Fruit fly (Drosophila melanogaster) whole organism, embryonic: ENCODE results near the gene BuGZ.

Experiments used
- Aef1 ChIP-seq: fragments of 200-800 bp; sonication (Bioruptor generic); IDR thresholded peaks from 3 replicates; pipeline ENCODE4 v1.3.6; 2022; ENCODE audit warnings: missing biosample characterization, missing genetic modification characterization
- Bteb2 ChIP-seq: fragments of 200-800 bp; sonication (Bioruptor generic); optimal IDR thresholded peaks from 2 replicates; lab custom pipeline; 2016; ENCODE audit warnings: missing biosample characterization, missing genetic modification characterization
- CG1024 ChIP-seq: fragments of 200-800 bp; sonication (Bioruptor generic); IDR thresholded peaks from 2 replicates; pipeline ENCODE4 v1.3.6; 2022; ENCODE audit warnings: missing biosample characterization, missing genetic modification characterization
- CG10274 ChIP-seq: fragments of 200-800 bp; sonication (Bioruptor generic); optimal IDR thresholded peaks from 3 replicates; lab custom pipeline; 2017; ENCODE audit warnings: missing biosample characterization, mild to moderate bottlenecking, missing genetic modification characterization
- CG10366 ChIP-seq: fragments of 200-800 bp; sonication (Bioruptor generic); IDR thresholded peaks from 2 replicates; pipeline ENCODE4 v1.3.6; 2022; ENCODE audit warnings: missing biosample characterization, missing genetic modification characterization
- CG10462 ChIP-seq: fragments of 200-800 bp; sonication (Bioruptor generic); optimal IDR thresholded peaks from 2 replicates; lab custom pipeline; 2016; ENCODE audit warnings: missing biosample characterization, missing genetic modification characterization
- CG11456 ChIP-seq: fragments of 200-800 bp; sonication (Bioruptor generic); IDR thresholded peaks from 3 replicates; pipeline ENCODE4 v1.3.6; 2022; ENCODE audit warnings: missing biosample characterization, missing genetic modification characterization
- CG11504 ChIP-seq: fragments of 200-800 bp; sonication (Bioruptor generic); optimal IDR thresholded peaks from 3 replicates; lab custom pipeline; 2019; ENCODE audit warnings: missing biosample characterization, mild to moderate bottlenecking, missing genetic modification characterization, moderate library complexity
- CG11723 ChIP-seq: fragments of 200-800 bp; sonication (Bioruptor generic); optimal IDR thresholded peaks from 2 replicates; lab custom pipeline; 2017; ENCODE audit warnings: missing biosample characterization, mild to moderate bottlenecking, missing genetic modification characterization
- CG12391 ChIP-seq: fragments of 200-800 bp; sonication (Bioruptor generic); optimal IDR thresholded peaks from 3 replicates; lab custom pipeline; 2018; ENCODE audit warnings: missing biosample characterization, mild to moderate bottlenecking, missing genetic modification characterization, moderate library complexity
- CG13424 ChIP-seq: fragments of 200-800 bp; sonication (Bioruptor generic); optimal IDR thresholded peaks from 2 replicates; lab custom pipeline; 2019; ENCODE audit warnings: missing biosample characterization, mild to moderate bottlenecking, missing genetic modification characterization, moderate library complexity
- CG14014 ChIP-seq: fragments of 200-800 bp; sonication (Bioruptor generic); IDR thresholded peaks from 2 replicates; pipeline ENCODE4 v1.3.6; 2022; ENCODE audit warnings: missing biosample characterization, missing genetic modification characterization
- CG1602 ChIP-seq: fragments of 200-800 bp; sonication (Bioruptor generic); optimal IDR thresholded peaks from 3 replicates; lab custom pipeline; 2016; ENCODE audit warnings: missing biosample characterization, missing genetic modification characterization
- CG17385 ChIP-seq: fragments of 200-800 bp; sonication (Bioruptor generic); optimal IDR thresholded peaks from 3 replicates; lab custom pipeline; 2018; ENCODE audit warnings: missing biosample characterization, mild to moderate bottlenecking, missing genetic modification characterization
- CG2889 ChIP-seq: fragments of 200-800 bp; sonication (Bioruptor generic); IDR thresholded peaks from 3 replicates; pipeline ENCODE4 v1.3.6; 2022; ENCODE audit warnings: missing biosample characterization, missing genetic modification characterization
- CG30403 ChIP-seq: fragments of 200-800 bp; sonication (Bioruptor generic); optimal IDR thresholded peaks from 3 replicates; lab custom pipeline; 2016; ENCODE audit warnings: missing biosample characterization, missing genetic modification characterization
- CG7839 ChIP-seq: fragments of 200-800 bp; sonication (Bioruptor generic); optimal IDR thresholded peaks from 3 replicates; lab custom pipeline; 2018; ENCODE audit warnings: missing biosample characterization, mild to moderate bottlenecking, missing genetic modification characterization, moderate library complexity
- CG8290 ChIP-seq, 3 experiments: fragments of 200-800 bp; sonication (Bioruptor generic); optimal IDR thresholded peaks; 2 replicates each; lab custom pipeline; 2016 to 2019; ENCODE audit warnings: missing biosample characterization in 3 of 3, missing genetic modification characterization in 3 of 3, mild to moderate bottlenecking in 2 of 3, moderate library complexity in 1 of 3
- CG8765 ChIP-seq: fragments of 200-800 bp; sonication (Bioruptor generic); IDR thresholded peaks from 2 replicates; pipeline ENCODE4 v1.3.6; 2022; ENCODE audit warnings: missing biosample characterization, missing genetic modification characterization
- CG9817 ChIP-seq: fragments of 200-800 bp; sonication (Bioruptor generic); optimal IDR thresholded peaks from 2 replicates; lab custom pipeline; 2018; ENCODE audit warnings: missing biosample characterization, mild to moderate bottlenecking, missing genetic modification characterization, moderate library complexity
- CHES-1-like ChIP-seq: fragments of 200-800 bp; sonication (Bioruptor generic); optimal IDR thresholded peaks from 2 replicates; lab custom pipeline; 2016; ENCODE audit warnings: missing biosample characterization, missing genetic modification characterization
- Chrac-16 ChIP-seq: fragments of 200-800 bp; sonication (Bioruptor generic); optimal IDR thresholded peaks from 3 replicates; lab custom pipeline; 2016; ENCODE audit warnings: missing biosample characterization, missing genetic modification characterization
- Ets65A ChIP-seq: fragments of 200-800 bp; sonication (Bioruptor generic); peaks from one replicate; lab custom pipeline; 2016; ENCODE audit warnings: missing biosample characterization, missing genetic modification characterization
- MBD-R2 ChIP-seq: fragments of 200-800 bp; sonication (Bioruptor generic); IDR thresholded peaks from 2 replicates; pipeline ENCODE4 v1.3.6; 2022; ENCODE audit warnings: missing biosample characterization, missing genetic modification characterization
- Mrtf ChIP-seq: fragments of 200-800 bp; sonication (Bioruptor generic); IDR thresholded peaks from 3 replicates; pipeline ENCODE4 v1.3.6; 2022; ENCODE audit warnings: missing biosample characterization, missing genetic modification characterization
- NFAT ChIP-seq: fragments of 200-800 bp; sonication (Bioruptor generic); IDR thresholded peaks from 2 replicates; pipeline ENCODE4 v1.3.6; 2022; ENCODE audit warnings: missing biosample characterization, missing genetic modification characterization
- NfI ChIP-seq: fragments of 200-800 bp; sonication (Bioruptor generic); optimal IDR thresholded peaks from 3 replicates; lab custom pipeline; 2018; ENCODE audit warnings: missing biosample characterization, mild to moderate bottlenecking, missing genetic modification characterization, moderate library complexity
- Pdp1 ChIP-seq, 2 experiments: fragments of 200-800 bp; sonication (Bioruptor generic); optimal IDR thresholded peaks; 3 replicates each; lab custom pipeline; 2016; ENCODE audit warnings: missing biosample characterization in 2 of 2, missing genetic modification characterization in 2 of 2, mild to moderate bottlenecking in 1 of 2, moderate library complexity in 1 of 2
- Ravus ChIP-seq: fragments of 200-800 bp; sonication (Bioruptor generic); IDR thresholded peaks from 2 replicates; pipeline ENCODE4 v1.3.6; 2022; ENCODE audit warnings: missing biosample characterization, missing genetic modification characterization
- Sry-β ChIP-seq: fragments of 200-800 bp; sonication (Bioruptor generic); optimal IDR thresholded peaks from 2 replicates; lab custom pipeline; 2018; ENCODE audit warnings: missing biosample characterization, mild to moderate bottlenecking, missing genetic modification characterization, moderate library complexity
- Taf1 ChIP-seq: fragments of 200-800 bp; sonication (Bioruptor generic); IDR thresholded peaks from 2 replicates; pipeline ENCODE4 v1.3.6; 2022; ENCODE audit warnings: missing biosample characterization, missing genetic modification characterization
- Vsx1 ChIP-seq: fragments of 200-800 bp; sonication (Bioruptor generic); optimal IDR thresholded peaks from 2 replicates; lab custom pipeline; 2017; ENCODE audit warnings: missing biosample characterization, mild to moderate bottlenecking, missing genetic modification characterization, missing genetic modification reagents
- aop ChIP-seq: fragments of 200-800 bp; sonication (Bioruptor generic); IDR thresholded peaks from 2 replicates; pipeline ENCODE4 v1.3.6; 2022; ENCODE audit warnings: missing biosample characterization, missing genetic modification characterization
- chn ChIP-seq: fragments of 200-800 bp; sonication (Bioruptor generic); optimal IDR thresholded peaks from 2 replicates; lab custom pipeline; 2016; ENCODE audit warnings: missing biosample characterization, missing genetic modification characterization
- dpn ChIP-seq, 2 experiments: fragments of 200-800 bp; sonication (Bioruptor generic); optimal IDR thresholded peaks; 3 replicates each; lab custom pipeline; 2016; ENCODE audit warnings: missing biosample characterization in 2 of 2, missing genetic modification characterization in 2 of 2
- dysf ChIP-seq: fragments of 200-800 bp; sonication (Bioruptor generic); IDR thresholded peaks from 3 replicates; pipeline ENCODE4 v1.3.6; 2022; ENCODE audit warnings: missing biosample characterization, missing genetic modification characterization
- ems ChIP-seq: fragments of 200-800 bp; sonication (Bioruptor generic); optimal IDR thresholded peaks from 3 replicates; lab custom pipeline; 2016; ENCODE audit warnings: missing biosample characterization, missing genetic modification characterization
- eve ChIP-seq, 2 experiments: fragments of >200 bp; optimal IDR thresholded peaks; 2 replicates each; lab custom pipeline; 2017; ENCODE audit warnings: missing biosample characterization in 2 of 2, missing genetic modification characterization in 2 of 2
- fd96Cb ChIP-seq: fragments of 200-800 bp; sonication (Bioruptor generic); optimal IDR thresholded peaks from 2 replicates; lab custom pipeline; 2018; ENCODE audit warnings: missing biosample characterization, mild to moderate bottlenecking, missing genetic modification characterization, moderate library complexity
- grau ChIP-seq: fragments of 200-800 bp; optimal IDR thresholded peaks from 3 replicates; lab custom pipeline; 2019; ENCODE audit warnings: missing biosample characterization, mild to moderate bottlenecking, missing genetic modification characterization, moderate library complexity
- kay ChIP-seq: fragments of 200-800 bp; sonication (Bioruptor generic); optimal IDR thresholded peaks from 2 replicates; lab custom pipeline; 2016; ENCODE audit warnings: missing biosample characterization, missing genetic modification characterization
- nerfin-2 ChIP-seq: fragments of 200-800 bp; sonication (Bioruptor generic); IDR thresholded peaks from 2 replicates; pipeline ENCODE4 v1.3.6; 2022; ENCODE audit warnings: missing biosample characterization, missing genetic modification characterization; ENCODE audit not compliant: partially characterized antibody
- oc ChIP-seq: fragments of 200-800 bp; sonication (Bioruptor generic); optimal IDR thresholded peaks from 2 replicates; lab custom pipeline; 2018; ENCODE audit warnings: missing biosample characterization, mild to moderate bottlenecking, missing genetic modification characterization, moderate library complexity
- onecut ChIP-seq: fragments of 200-800 bp; sonication (Bioruptor generic); IDR thresholded peaks from 2 replicates; pipeline ENCODE4 v1.3.6; 2022; ENCODE audit warnings: missing biosample characterization, missing genetic modification characterization
- psq ChIP-seq: fragments of 200-800 bp; sonication (Bioruptor generic); optimal IDR thresholded peaks from 2 replicates; lab custom pipeline; 2017; ENCODE audit warnings: missing biosample characterization, missing genetic modification characterization
- sens-2 ChIP-seq: fragments of 200-800 bp; sonication (Bioruptor generic); IDR thresholded peaks from 2 replicates; pipeline ENCODE4 v1.3.6; 2022; ENCODE audit warnings: missing biosample characterization, missing genetic modification characterization
- sr ChIP-seq: fragments of 200-800 bp; sonication (Bioruptor generic); IDR thresholded peaks from 3 replicates; pipeline ENCODE4 v1.3.6; 2022; ENCODE audit warnings: missing biosample characterization, missing genetic modification characterization
- twi ChIP-seq: fragments of 200-800 bp; optimal IDR thresholded peaks from 2 replicates; lab custom pipeline; 2019; ENCODE audit warnings: missing biosample characterization, mild to moderate bottlenecking, missing genetic modification characterization, moderate library complexity
- unpg ChIP-seq: fragments of 200-800 bp; sonication (Bioruptor generic); optimal IDR thresholded peaks from 3 replicates; lab custom pipeline; 2018; ENCODE audit warnings: missing biosample characterization, mild to moderate bottlenecking, missing genetic modification characterization, moderate library complexity
- wdn ChIP-seq: fragments of 200-800 bp; sonication (Bioruptor generic); IDR thresholded peaks from 2 replicates; pipeline ENCODE4 v1.3.6; 2022; ENCODE audit warnings: missing biosample characterization, missing genetic modification characterization
- zfh1 ChIP-seq: fragments of 200-800 bp; sonication (Bioruptor generic); IDR thresholded peaks from 3 replicates; pipeline ENCODE4 v1.3.6; 2022; ENCODE audit warnings: missing biosample characterization, missing genetic modification characterization

Gene BuGZ

dm6 chr2L:16709693-16710092 lies 33.5 kb upstream of the BuGZ start (continued):
- TF ChIP-seq Pdp1 (GFP tag; optimal IDR thresholded peaks at IDR 0.05; lab: Kevin White, UChicago) = peak in 1 of 2 experiments; percentile 7
- TF ChIP-seq NFAT (GFP tag; lab: Robert Waterston, UW) = no peak
- TF ChIP-seq CG13424 (tag; lab: Kevin White, UChicago) = peak; percentile 83
- no peak for TF ChIP-seq sr (GFP tag; lab: Robert Waterston, UW)
- peak; percentile 79 for TF ChIP-seq grau (tag; lab: Kevin White, UChicago)
- TF ChIP-seq psq (GFP tag; lab: Kevin White, UChicago) = peak; percentile 11
- TF ChIP-seq CG12391 (tag; lab: Kevin White, UChicago) = peak; percentile 85
- TF ChIP-seq CG11456 (GFP tag; lab: Robert Waterston, UW) = peak; percentile 61; the same call in 2 of the 3 replicates
- TF ChIP-seq CG8290 (GFP tag; optimal IDR thresholded peaks at IDR 0.05; lab: Kevin White, UChicago) = peak; percentile 15
- peak in 1 of 2 experiments; percentile 52 for TF ChIP-seq CG8290 (tag; optimal IDR thresholded peaks at IDR 0.05; lab: Kevin White, UChicago)
- no peak for TF ChIP-seq Taf1
- TF ChIP-seq aop (GFP tag; lab: Robert Waterston, UW) = 0 out of 2 replicates have a peak, but pooled peaks have one; percentile 20
- TF ChIP-seq CG1602 (GFP tag; lab: Kevin White, UChicago) = peak; percentile 51
- TF ChIP-seq kay (GFP tag; lab: Kevin White, UChicago) = peak; percentile 55
- peak; percentile 83 for TF ChIP-seq CG10366 (GFP tag; lab: Robert Waterston, UW)
- no peak for TF ChIP-seq CG8765 (GFP tag; lab: Robert Waterston, UW)
- TF ChIP-seq CG10274 = no peak
- peak; percentile 56 for TF ChIP-seq Chrac-16 (GFP tag; lab: Kevin White, UChicago)
- peak; percentile 79 for TF ChIP-seq Aef1 (GFP tag; lab: Robert Waterston, UW)
- peak; percentile 71 for TF ChIP-seq NfI (GFP tag; lab: Kevin White, UChicago)
- TF ChIP-seq unpg (GFP tag; lab: Kevin White, UChicago) = peak; percentile 88
- TF ChIP-seq CG17385 (GFP tag; lab: Kevin White, UChicago) = peak; percentile 77
- peak; percentile 79 for TF ChIP-seq CG30403 (GFP tag; lab: Kevin White, UChicago)
- TF ChIP-seq CG1024 = peak; percentile 66
- TF ChIP-seq dysf = peak; percentile 86
- peak; percentile 66 for TF ChIP-seq CG9817 (tag; lab: Kevin White, UChicago)
- peak; percentile 18 for TF ChIP-seq chn (GFP tag; lab: Kevin White, UChicago)
- peak; percentile 46 for TF ChIP-seq Vsx1 (GFP tag; lab: Kevin White, UChicago)
- no peak for TF ChIP-seq nerfin-2 (GFP tag; lab: Robert Waterston, UW)
- peak; percentile 51 for TF ChIP-seq fd96Cb
- TF ChIP-seq oc (tag; lab: Kevin White, UChicago) = peak; percentile 66
- peak; percentile 86 for TF ChIP-seq Ets65A (GFP tag; lab: Kevin White, UChicago)
- TF ChIP-seq Mrtf (GFP tag; lab: Robert Waterston, UW) = peak; percentile 69; the same call in 2 of the 3 replicates
- peak in 1 of 2 experiments; percentile 84 for TF ChIP-seq eve (GFP tag; optimal IDR thresholded peaks at IDR 0.05; lab: Kevin White, UChicago)
- TF ChIP-seq onecut (GFP tag; lab: Robert Waterston, UW) = peak; percentile 69
- peak; percentile 5 for TF ChIP-seq CHES-1-like
- TF ChIP-seq ems (GFP tag; lab: Kevin White, UChicago) = peak; percentile 34
- no peak for TF ChIP-seq Sry-β (GFP tag; lab: Kevin White, UChicago)
- TF ChIP-seq sens-2 = peak; percentile 67
- TF ChIP-seq CG14014 (GFP tag; lab: Robert Waterston, UW) = peak; percentile 88
- peak; percentile 60 for TF ChIP-seq Ravus (GFP tag; lab: Robert Waterston, UW)
- TF ChIP-seq CG7839 (tag; lab: Kevin White, UChicago) = peak; percentile 85
- TF ChIP-seq CG11723 = peak; percentile 49
- peak; percentile 31; the same call in 1 of the 2 replicates for TF ChIP-seq wdn (GFP tag; lab: Robert Waterston, UW)
- TF ChIP-seq zfh1 (GFP tag; lab: Robert Waterston, UW) = peak; percentile 80
- peak; percentile 91 for TF ChIP-seq CG11504
- peak in 1 of 2 experiments; percentile 69 for TF ChIP-seq dpn (GFP tag; optimal IDR thresholded peaks at IDR 0.05; lab: Kevin White, UChicago)
- TF ChIP-seq MBD-R2 (GFP tag; lab: Robert Waterston, UW) = peak; percentile 33; the same call in 1 of the 2 replicates
- 0 out of 3 replicates have a peak, but pooled peaks have one; percentile 54 for TF ChIP-seq CG2889 (GFP tag; lab: Robert Waterston, UW)
- peak; percentile 27 for TF ChIP-seq Bteb2 (GFP tag; lab: Kevin White, UChicago)
- TF ChIP-seq twi (tag; lab: Kevin White, UChicago) = peak; percentile 0
- peak; percentile 4 for TF ChIP-seq CG10462 (GFP tag; lab: Kevin White, UChicago)
